Worm (Caenorhabditis elegans): ENCODE measurements around the gene T10B10.4.

ce11 chrX:15175211-15175610 is 14.7 kb upstream of the T10B10.4 start:
- TF ChIP-seq sox-4 (tag; optimal IDR thresholded peaks at IDR 0.05), result no peak
- no peak for TF ChIP-seq tbx-2 (tag; optimal IDR thresholded peaks at IDR 0.05)
- no peak for TF ChIP-seq ceh-9 (tag; optimal IDR thresholded peaks at IDR 0.05)
- no peak for TF ChIP-seq hlh-15 (tag; optimal IDR thresholded peaks at IDR 0.05)
